Fruit fly (Drosophila melanogaster): ENCODE results near the gene CG46309.

Gene CG46309

DNA sequence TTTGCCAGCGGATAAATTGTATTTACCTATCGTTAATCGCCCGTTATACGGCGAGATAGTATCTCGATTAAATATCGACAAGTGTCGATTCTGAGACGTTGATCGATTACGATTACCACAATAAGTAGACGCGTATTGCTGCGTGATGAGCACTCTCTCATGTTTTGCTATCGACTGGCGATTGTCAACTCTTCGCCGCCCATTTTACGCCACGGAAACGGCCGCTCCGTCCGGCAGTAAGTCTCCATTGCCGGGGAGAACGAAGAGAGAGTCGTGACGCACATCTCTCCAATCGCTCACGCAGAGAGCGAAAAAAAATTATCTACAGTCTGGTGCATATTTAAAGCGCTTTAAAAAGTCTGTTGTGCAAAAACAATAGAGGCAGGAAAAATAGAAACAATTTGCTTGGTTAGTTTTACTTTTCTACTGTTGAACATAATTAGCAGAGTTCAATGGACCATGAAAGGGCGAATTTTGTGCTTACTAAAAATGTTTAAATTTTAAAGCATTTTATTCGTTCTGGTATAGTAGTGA lies at the start of gene CG46309:
TSS of gene CG46309 (minus strand) at position 191 of the 534 bp plus-strand sequence.
- no peak for TF ChIP-seq pad (GFP tag; optimal IDR thresholded peaks at IDR 0.05)
- TF ChIP-seq CG11617 (GFP tag; optimal IDR thresholded peaks at IDR 0.05) = peak; percentile 9
- peak; percentile 16 for TF ChIP-seq CG7101 (tag; optimal IDR thresholded peaks at IDR 0.05)
- no peak for TF ChIP-seq Hr96 (GFP tag; optimal IDR thresholded peaks at IDR 0.05)
- TF ChIP-seq Mnt (GFP tag; optimal IDR thresholded peaks at IDR 0.05) = peak; percentile 43
- TF ChIP-seq CG12768 (GFP tag; optimal IDR thresholded peaks at IDR 0.05) = peak; percentile 55
- TF ChIP-seq CG5204 (GFP tag; optimal IDR thresholded peaks at IDR 0.05) = peak; percentile 30
- TF ChIP-seq cic (GFP tag; optimal IDR thresholded peaks at IDR 0.05) = peak; percentile 61
- no peak for TF ChIP-seq CG14711 (tag; optimal IDR thresholded peaks at IDR 0.05)
- TF ChIP-seq CG1620 (GFP tag; optimal IDR thresholded peaks at IDR 0.05) = no peak
- no peak for TF ChIP-seq tj (GFP tag; optimal IDR thresholded peaks at IDR 0.05)
- TF ChIP-seq Crg-1 (GFP tag; optimal IDR thresholded peaks at IDR 0.05) = peak; percentile 11
- TF ChIP-seq ovo (GFP tag; optimal IDR thresholded peaks at IDR 0.05) = peak; percentile 10
- peak; percentile 47 for TF ChIP-seq bab1 (GFP tag; optimal IDR thresholded peaks at IDR 0.05)
- peak; percentile 9 for TF ChIP-seq kay (GFP tag; ENCODE audit: borderline replicate concordance)
- TF ChIP-seq CG33017 (tag; optimal IDR thresholded peaks at IDR 0.05) = peak; percentile 66
- TF ChIP-seq CG7045 (GFP tag; optimal IDR thresholded peaks at IDR 0.05) = peak; percentile 45
- TF ChIP-seq toe (GFP tag; optimal IDR thresholded peaks at IDR 0.05) = peak; percentile 3

- TF ChIP-seq Clk (GFP tag; optimal IDR thresholded peaks at IDR 0.05) (peak; percentile 44), toe (GFP tag; optimal IDR thresholded peaks at IDR 0.05) (no peak), Hr96 (GFP tag; optimal IDR thresholded peaks at IDR 0.05) (no peak), bab1 (GFP tag; optimal IDR thresholded peaks at IDR 0.05) (peak; percentile 81), CG7045 (GFP tag; optimal IDR thresholded peaks at IDR 0.05) (peak; percentile 71), pad (GFP tag; optimal IDR thresholded peaks at IDR 0.05) (peak; percentile 34), kay (GFP tag; ENCODE audit: borderline replicate concordance) (peak; percentile 91), Crg-1 (GFP tag; optimal IDR thresholded peaks at IDR 0.05) (peak; percentile 68), CG1620 (GFP tag; optimal IDR thresholded peaks at IDR 0.05) (peak; percentile 40), ovo (GFP tag; optimal IDR thresholded peaks at IDR 0.05) (peak; percentile 1), cic (GFP tag; optimal IDR thresholded peaks at IDR 0.05) (peak; percentile 27), CG33017 (tag; optimal IDR thresholded peaks at IDR 0.05) (peak; percentile 51), Mnt (GFP tag; optimal IDR thresholded peaks at IDR 0.05) (peak; percentile 57), CG14711 (tag; optimal IDR thresholded peaks at IDR 0.05) (peak; percentile 48), CG12768 (GFP tag; optimal IDR thresholded peaks at IDR 0.05) (peak; percentile 61), CG5204 (GFP tag; optimal IDR thresholded peaks at IDR 0.05) (no peak), cnc (optimal IDR thresholded peaks at IDR 0.05) (no peak), CG7101 (tag; optimal IDR thresholded peaks at IDR 0.05) (peak; percentile 71), tj (GFP tag; optimal IDR thresholded peaks at IDR 0.05) (peak; percentile 68), CG11617 (GFP tag; optimal IDR thresholded peaks at IDR 0.05) (peak; percentile 78)
Observed at dm6 chr2L:16299466-16300311, 48.1 kb upstream of the CG46309 start, which contains the start of the genes heix and CG17328. Gene heix (minus strand): TSS chr2L:16299858. Gene CG17328 (plus strand): TSS chr2L:16299943.

DNA sequence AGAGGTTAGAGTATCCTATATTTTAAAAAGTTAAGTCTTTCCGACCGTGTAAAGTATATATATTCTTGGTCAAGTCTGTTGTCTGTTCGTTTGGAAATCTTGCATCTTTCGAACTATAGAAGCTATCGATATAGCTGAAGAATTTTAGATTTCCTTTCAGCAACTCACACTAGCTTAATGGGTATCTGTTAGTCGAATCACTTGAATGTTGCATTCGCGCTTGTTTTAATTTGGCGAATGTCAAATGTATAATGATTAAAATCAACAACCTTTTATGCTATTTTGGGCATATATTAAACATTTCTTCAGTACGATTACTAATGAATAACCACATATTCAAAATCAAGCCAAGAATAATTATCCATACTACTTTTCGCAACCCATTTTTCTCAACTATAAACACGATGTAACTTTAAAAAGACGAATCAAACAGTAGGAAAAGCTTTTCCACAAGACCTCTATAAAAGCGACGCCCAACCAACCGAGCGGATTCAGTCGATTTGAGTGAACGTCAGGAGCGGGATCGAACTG lies 42.2 kb upstream of the CG46309 start, which contains the start of gene Cyp303a1:
TSS of gene Cyp303a1 (plus strand) at position 481 of the 531 bp plus-strand sequence.
- TF ChIP-seq cnc (optimal IDR thresholded peaks at IDR 0.05) (no peak), CG11617 (GFP tag; optimal IDR thresholded peaks at IDR 0.05) (no peak), Clk (GFP tag; optimal IDR thresholded peaks at IDR 0.05) (no peak), ovo (GFP tag; optimal IDR thresholded peaks at IDR 0.05) (no peak), CG7045 (GFP tag; optimal IDR thresholded peaks at IDR 0.05) (no peak), CG7101 (tag; optimal IDR thresholded peaks at IDR 0.05) (no peak), CG33017 (tag; optimal IDR thresholded peaks at IDR 0.05) (no peak), CG5204 (GFP tag; optimal IDR thresholded peaks at IDR 0.05) (no peak), CG1620 (GFP tag; optimal IDR thresholded peaks at IDR 0.05) (no peak), Hr96 (GFP tag; optimal IDR thresholded peaks at IDR 0.05) (no peak), cic (GFP tag; optimal IDR thresholded peaks at IDR 0.05) (no peak), Crg-1 (GFP tag; optimal IDR thresholded peaks at IDR 0.05) (no peak)

DNA sequence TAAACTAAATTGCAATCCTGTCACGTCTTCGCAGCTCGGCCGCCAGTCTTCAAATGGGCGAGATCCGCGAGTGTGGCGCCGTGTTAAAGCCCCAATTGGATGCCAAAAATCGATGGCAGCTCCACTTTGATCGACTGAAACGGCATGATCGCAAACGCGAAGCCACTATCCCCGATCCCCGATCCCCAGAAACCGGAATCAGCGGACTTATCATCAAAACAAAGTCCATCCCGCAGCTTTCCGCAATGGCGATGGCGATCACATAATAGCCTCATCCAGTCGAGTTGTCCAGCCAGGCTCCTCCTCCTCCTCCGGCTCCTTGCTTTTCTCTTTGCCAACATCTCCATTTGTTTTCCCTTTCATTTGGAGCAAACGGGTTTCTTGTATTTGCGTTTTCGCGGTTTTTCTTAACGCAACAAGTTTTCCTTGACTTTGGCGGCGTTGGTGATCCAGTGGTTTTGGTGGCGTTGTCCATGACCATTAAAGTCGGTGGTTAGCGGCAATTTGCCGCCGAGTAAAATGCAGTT lies 41.5 kb upstream of the CG46309 start, which contains the start of gene CG13258:
TSS of gene CG13258 (minus strand) at position 51 of the 527 bp plus-strand sequence.
- TF ChIP-seq Clk (GFP tag; optimal IDR thresholded peaks at IDR 0.05) (no peak), CG12768 (GFP tag; optimal IDR thresholded peaks at IDR 0.05) (no peak), Hr96 (GFP tag; optimal IDR thresholded peaks at IDR 0.05) (no peak), Crg-1 (GFP tag; optimal IDR thresholded peaks at IDR 0.05) (no peak), ovo (GFP tag; optimal IDR thresholded peaks at IDR 0.05) (no peak), bab1 (GFP tag; optimal IDR thresholded peaks at IDR 0.05) (no peak)

DNA sequence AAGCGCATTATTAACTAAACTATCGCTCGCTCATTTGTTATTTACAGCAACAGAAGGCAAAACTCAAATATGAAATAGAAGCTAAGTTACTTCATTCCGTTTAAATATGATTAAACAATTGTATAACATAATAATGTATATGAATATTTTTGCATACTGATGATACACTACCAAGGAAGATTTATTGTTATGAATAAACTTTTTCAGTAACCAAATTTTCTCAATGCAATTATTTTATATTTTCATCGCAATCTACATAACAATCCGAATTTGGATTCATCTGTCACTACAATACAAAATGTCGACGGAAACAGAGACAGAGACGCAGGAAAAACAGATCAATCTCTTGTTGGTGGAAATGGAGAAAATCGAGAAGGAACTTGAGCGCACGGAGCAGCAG lies 39.4 kb upstream of the CG46309 start, which contains the start of gene CG17329:
TSS of gene CG17329 (plus strand) at position 301 of the 400 bp plus-strand sequence.
- TF ChIP-seq kay (GFP tag; ENCODE audit: borderline replicate concordance) = no peak

DNA sequence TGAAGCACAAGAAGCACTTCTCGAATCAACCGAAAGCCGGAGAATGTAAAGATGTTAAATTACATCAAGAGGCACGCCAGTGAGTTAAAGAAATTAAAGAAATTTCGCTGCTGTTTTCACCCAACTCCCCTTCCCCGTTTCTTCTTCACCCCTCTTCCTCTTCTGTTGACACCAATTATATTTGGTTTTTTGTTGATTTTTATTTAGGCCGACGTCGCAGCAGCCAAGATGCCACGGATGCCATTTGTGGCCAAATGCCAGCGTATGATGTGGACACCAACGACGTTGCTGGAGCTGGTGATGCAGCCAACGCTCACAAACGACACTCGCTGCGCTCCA lies 36.8 kb upstream of the CG46309 start:
- TF ChIP-seq CG1620 (GFP tag; optimal IDR thresholded peaks at IDR 0.05) (no peak), CG14711 (tag; optimal IDR thresholded peaks at IDR 0.05) (no peak), CG7045 (GFP tag; optimal IDR thresholded peaks at IDR 0.05) (no peak), cic (GFP tag; optimal IDR thresholded peaks at IDR 0.05) (no peak), CG7101 (tag; optimal IDR thresholded peaks at IDR 0.05) (no peak), kay (GFP tag; ENCODE audit: borderline replicate concordance) (no peak), Mnt (GFP tag; optimal IDR thresholded peaks at IDR 0.05) (no peak), CG12768 (GFP tag; optimal IDR thresholded peaks at IDR 0.05) (no peak), CG33017 (tag; optimal IDR thresholded peaks at IDR 0.05) (no peak), bab1 (GFP tag; optimal IDR thresholded peaks at IDR 0.05) (no peak), Hr96 (GFP tag; optimal IDR thresholded peaks at IDR 0.05) (no peak), tj (GFP tag; optimal IDR thresholded peaks at IDR 0.05) (no peak), Crg-1 (GFP tag; optimal IDR thresholded peaks at IDR 0.05) (no peak), pad (GFP tag; optimal IDR thresholded peaks at IDR 0.05) (no peak), toe (GFP tag; optimal IDR thresholded peaks at IDR 0.05) (no peak), ovo (GFP tag; optimal IDR thresholded peaks at IDR 0.05) (no peak)
